Fruit fly (Drosophila melanogaster) whole organism, prepupa: Measurements from ENCODE around the gene PKD.

Source experiments
- CG16779 ChIP-seq: fragments of 200-800 bp; sonication (Bioruptor generic); optimal IDR thresholded peaks from 3 replicates; lab custom pipeline; 2017; ENCODE audit warnings: missing biosample characterization, mild to moderate bottlenecking, missing genetic modification characterization
- CG3032 ChIP-seq: fragments of 200-800 bp; optimal IDR thresholded peaks from 2 replicates; lab custom pipeline; 2019; ENCODE audit warnings: missing biosample characterization, mild to moderate bottlenecking, missing genetic modification characterization, moderate library complexity
- CG32006 ChIP-seq: fragments of 200-800 bp; sonication (Bioruptor generic); optimal IDR thresholded peaks from 3 replicates; lab custom pipeline; 2017; ENCODE audit warnings: missing biosample characterization, mild to moderate bottlenecking, missing genetic modification characterization
- CG6276 ChIP-seq: fragments of 200-800 bp; sonication (Bioruptor generic); optimal IDR thresholded peaks from 2 replicates; lab custom pipeline; 2017; ENCODE audit warnings: missing biosample characterization, mild to moderate bottlenecking, missing genetic modification characterization
- Ets21C ChIP-seq: fragments of 200-800 bp; sonication (Bioruptor generic); optimal IDR thresholded peaks from 3 replicates; lab custom pipeline; 2016; ENCODE audit warnings: missing biosample characterization, missing genetic modification characterization
- Smox ChIP-seq: fragments of 200-800 bp; sonication (Bioruptor generic); optimal IDR thresholded peaks from 3 replicates; lab custom pipeline; 2016; ENCODE audit warnings: missing biosample characterization, missing genetic modification characterization
- Sox102F ChIP-seq: fragments of 200-800 bp; sonication (Bioruptor generic); optimal IDR thresholded peaks from 2 replicates; lab custom pipeline; 2016; ENCODE audit warnings: missing biosample characterization, mild to moderate bottlenecking, missing genetic modification characterization
- achi ChIP-seq: fragments of 200-800 bp; sonication (Bioruptor generic); optimal IDR thresholded peaks from 3 replicates; lab custom pipeline; 2016; ENCODE audit warnings: missing biosample characterization, missing genetic modification characterization
- dsx ChIP-seq: fragments of 200-800 bp; optimal IDR thresholded peaks from 3 replicates; lab custom pipeline; 2019; ENCODE audit warnings: missing biosample characterization, mild to moderate bottlenecking, missing genetic modification characterization, moderate library complexity; ENCODE audit not compliant: poor library complexity, severe bottlenecking
- esn ChIP-seq: fragments of 200-800 bp; sonication (Bioruptor generic); optimal IDR thresholded peaks from 2 replicates; lab custom pipeline; 2016; ENCODE audit warnings: missing biosample characterization, mild to moderate bottlenecking, missing genetic modification characterization, moderate library complexity
- fd85E ChIP-seq: fragments of 200-800 bp; sonication (Bioruptor generic); optimal IDR thresholded peaks from 3 replicates; lab custom pipeline; 2016; ENCODE audit warnings: missing biosample characterization, missing genetic modification characterization
- salr ChIP-seq, 2 experiments: fragments of 200-800 bp; sonication (Bioruptor generic); optimal IDR thresholded peaks; 3 replicates each; lab custom pipeline; 2016 to 2018; ENCODE audit warnings: missing biosample characterization in 2 of 2, missing genetic modification characterization in 2 of 2, mild to moderate bottlenecking in 1 of 2
- ss ChIP-seq, 2 experiments: fragments of 200-800 bp; sonication (Bioruptor generic); optimal IDR thresholded peaks; 2 replicates in 1 of 2; 3 replicates in 1 of 2; lab custom pipeline; 2017 to 2018; ENCODE audit warnings: mild to moderate bottlenecking in 2 of 2, missing biosample characterization in 2 of 2, missing genetic modification characterization in 2 of 2, moderate library complexity in 1 of 2
- vri ChIP-seq: fragments of 200-800 bp; sonication (Bioruptor generic); optimal IDR thresholded peaks from 3 replicates; lab custom pipeline; 2016; ENCODE audit warnings: missing biosample characterization, mild to moderate bottlenecking, missing genetic modification characterization

- TF ChIP-seq CG3032 (tag; lab: Kevin White, UChicago) (no peak), vri (GFP tag; lab: Kevin White, UChicago) (no peak), CG16779 (tag; lab: Kevin White, UChicago) (no peak), CG32006 (GFP tag; lab: Kevin White, UChicago) (no peak), Smox (GFP tag; lab: Kevin White, UChicago) (no peak), CG6276 (GFP tag; lab: Kevin White, UChicago) (no peak), fd85E (GFP tag; lab: Kevin White, UChicago) (no peak), ss (GFP tag; optimal IDR thresholded peaks at IDR 0.05; lab: Kevin White, UChicago) (no peak), dsx (GFP tag; lab: Kevin White, UChicago) (no peak), achi (GFP tag; lab: Kevin White, UChicago) (no peak), Ets21C (GFP tag; lab: Kevin White, UChicago) (no peak), salr (GFP tag; optimal IDR thresholded peaks at IDR 0.05; lab: Kevin White, UChicago) (no peak), Sox102F (GFP tag; lab: Kevin White, UChicago) (no peak), esn (GFP tag; lab: Kevin White, UChicago) (no peak)
Measured at dm6 chr3R:18301569-18301968, 12.6 kb downstream of the PKD start, which contains the start of gene Polr1E.
